Fruit fly (Drosophila melanogaster): ENCODE measurements around the gene Sos.

Sos gene

DNA sequence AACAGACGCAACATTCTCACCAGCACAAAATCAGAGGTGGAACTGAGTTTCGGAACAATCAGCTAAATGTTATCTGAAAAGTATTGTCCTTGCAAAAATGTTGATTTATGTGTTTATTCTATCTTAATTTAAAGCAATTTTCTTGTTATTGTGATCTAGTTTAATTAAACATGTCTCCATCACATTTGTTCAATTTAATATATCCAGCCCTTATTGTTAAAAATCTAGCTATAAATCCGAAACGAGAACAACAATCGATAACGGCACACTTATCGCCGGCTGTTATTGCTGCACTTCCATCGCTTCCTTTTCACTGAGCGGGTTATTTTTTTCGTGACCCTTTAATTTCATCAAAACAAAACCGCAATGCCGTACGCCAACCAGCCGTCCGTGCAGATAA lies 19.4 kb downstream of the Sos start, which contains the start of the genes GatC, PolG2 and Polr2C (continued):
- TF ChIP-seq CG12744 (GFP tag; optimal IDR thresholded peaks at IDR 0.05) (no peak), chm (GFP tag; IDR thresholded peaks at IDR 0.05) (no peak), da (GFP tag; optimal IDR thresholded peaks at IDR 0.05) (peak; percentile 49), CG12104 (GFP tag; optimal IDR thresholded peaks at IDR 0.05) (no peak), kah (GFP tag; optimal IDR thresholded peaks at IDR 0.05) (no peak), CG13894 (tag; optimal IDR thresholded peaks at IDR 0.05) (no peak), CG12391 (tag; optimal IDR thresholded peaks at IDR 0.05) (peak; percentile 69), Nf-YA (GFP tag; IDR thresholded peaks at IDR 0.05) (no peak), az2 (GFP tag; optimal IDR thresholded peaks at IDR 0.05) (no peak), gem (tag; optimal IDR thresholded peaks at IDR 0.05) (no peak), ATbp (GFP tag; optimal IDR thresholded peaks at IDR 0.05) (no peak), CG6689 (GFP tag; IDR thresholded peaks at IDR 0.05) (0 out of 2 replicates have a peak, but pooled peaks have one; percentile 6), Awh (GFP tag; IDR thresholded peaks at IDR 0.05) (no peak), MESR4 (GFP tag; optimal IDR thresholded peaks at IDR 0.05) (peak; percentile 22), pho (GFP tag; optimal IDR thresholded peaks at IDR 0.05) (peak; percentile 5), CG1024 (GFP tag; IDR thresholded peaks at IDR 0.05) (no peak), Stat92E (GFP tag; optimal IDR thresholded peaks at IDR 0.05) (peak in 1 of 3 experiments; percentile 52), Lpt (GFP tag; optimal IDR thresholded peaks at IDR 0.05) (no peak), cas (GFP tag; IDR thresholded peaks at IDR 0.05) (no peak), sc (optimal IDR thresholded peaks at IDR 0.05) (no peak), sc (GFP tag; optimal IDR thresholded peaks at IDR 0.05) (no peak), CG1529 (GFP tag; optimal IDR thresholded peaks at IDR 0.05) (no peak), gcm (GFP tag; optimal IDR thresholded peaks at IDR 0.05) (peak; percentile 53), jumu (GFP tag; optimal IDR thresholded peaks at IDR 0.05) (peak; percentile 35), CkIIα-i1 (GFP tag; IDR thresholded peaks at IDR 0.05) (no peak), CG43689 (GFP tag; IDR thresholded peaks at IDR 0.05) (no peak), sqz (GFP tag; optimal IDR thresholded peaks at IDR 0.05) (no peak), mirr (GFP tag; optimal IDR thresholded peaks at IDR 0.05) (no peak), CG16815 (GFP tag; optimal IDR thresholded peaks at IDR 0.05) (no peak), Bdp1 (GFP tag; optimal IDR thresholded peaks at IDR 0.05) (peak; percentile 28), CG4424 (GFP tag; optimal IDR thresholded peaks at IDR 0.05) (peak; percentile 6), cad (GFP tag; optimal IDR thresholded peaks at IDR 0.05) (no peak), crc (GFP tag; optimal IDR thresholded peaks at IDR 0.05) (no peak), fd3F (GFP tag; optimal IDR thresholded peaks at IDR 0.05) (no peak), toy (GFP tag; IDR thresholded peaks at IDR 0.05) (no peak), lilli (GFP tag; optimal IDR thresholded peaks at IDR 0.05) (peak; percentile 62), nerfin-1 (tag; optimal IDR thresholded peaks at IDR 0.05) (no peak), NC2β (GFP tag; optimal IDR thresholded peaks at IDR 0.05) (peak; percentile 33), CG9727 (GFP tag; optimal IDR thresholded peaks at IDR 0.05) (peak; percentile 24), repo (GFP tag; optimal IDR thresholded peaks at IDR 0.05) (no peak), ase (GFP tag; IDR thresholded peaks at IDR 0.05) (no peak), CG31388 (GFP tag; optimal IDR thresholded peaks at IDR 0.05) (no peak), Dref (GFP tag; IDR thresholded peaks at IDR 0.05) (peak; percentile 80), CG33213 (GFP tag; optimal IDR thresholded peaks at IDR 0.05) (peak; percentile 27), CG10209 (GFP tag; optimal IDR thresholded peaks at IDR 0.05) (no peak), Elba2 (GFP tag; optimal IDR thresholded peaks at IDR 0.05) (peak; percentile 67), CG7928 (GFP tag; optimal IDR thresholded peaks at IDR 0.05) (peak; percentile 76), CG2116 (GFP tag; optimal IDR thresholded peaks at IDR 0.05) (peak; percentile 66), dpn (GFP tag; optimal IDR thresholded peaks at IDR 0.05) (peak; percentile 28 to 66), CG4282 (GFP tag; optimal IDR thresholded peaks at IDR 0.05) (no peak), knrl (GFP tag; IDR thresholded peaks at IDR 0.05; ENCODE audit: partially characterized antibody) (peak; percentile 81), Rx (GFP tag; IDR thresholded peaks at IDR 0.05) (no peak), Mes4 (GFP tag; optimal IDR thresholded peaks at IDR 0.05) (peak; percentile 9)
